Worm (Caenorhabditis elegans) whole organism, early embryonic: ENCODE data around the gene ZC395.4.

Source experiments
- B0310.2 ChIP-seq: sonication (generic microtip); optimal IDR thresholded peaks from 2 replicates; lab custom pipeline; 2016; ENCODE audit warnings: mild to moderate bottlenecking, missing genetic modification characterization, missing compliant biosample characterization
- aly-1 ChIP-seq: sonication (generic microtip); optimal IDR thresholded peaks from 2 replicates; lab custom pipeline; 2016; ENCODE audit warnings: missing genetic modification characterization, missing compliant biosample characterization
- ama-1 ChIP-seq: fragments of 150-350 bp; optimal IDR thresholded peaks from 2 replicates; lab custom pipeline; 2014
- ceh-36 ChIP-seq: sonication (generic microtip); optimal IDR thresholded peaks from 2 replicates; lab custom pipeline; 2016; ENCODE audit warnings: missing genetic modification characterization, inconsistent platforms, missing compliant biosample characterization
- flt-1 ChIP-seq: fragments of 200-800 bp; sonication (Bioruptor generic); IDR thresholded peaks from 2 replicates; pipeline ENCODE4 v1.3.6; 2022; ENCODE audit warnings: missing genetic modification characterization, missing compliant biosample characterization
- hmbx-1 ChIP-seq: sonication (generic microtip); optimal IDR thresholded peaks from 2 replicates; lab custom pipeline; 2016; ENCODE audit warnings: mild to moderate bottlenecking, missing genetic modification characterization, missing compliant biosample characterization
- hmg-4 ChIP-seq: fragments of 200-800 bp; sonication (Bioruptor generic); optimal IDR thresholded peaks from 2 replicates; lab custom pipeline; 2018; ENCODE audit warnings: mild to moderate bottlenecking, missing genetic modification characterization, missing compliant biosample characterization
- hnd-1 ChIP-seq: sonication (generic microtip); optimal IDR thresholded peaks from 2 replicates; lab custom pipeline; 2016; ENCODE audit warnings: missing genetic modification characterization, missing compliant biosample characterization
- pes-1 ChIP-seq: fragments of 200-800 bp; sonication (Bioruptor generic); IDR thresholded peaks from 2 replicates; pipeline ENCODE4 v1.3.6; 2022; ENCODE audit warnings: missing genetic modification reagents, missing genetic modification characterization, missing compliant biosample characterization
- scrt-1 ChIP-seq: fragments of 200-800 bp; sonication (Bioruptor generic); IDR thresholded peaks from 2 replicates; pipeline ENCODE4 v1.3.6; 2022; ENCODE audit warnings: missing genetic modification characterization, missing compliant biosample characterization
- sea-1 ChIP-seq: fragments of 200-800 bp; sonication (Bioruptor generic); conservative IDR thresholded peaks from 2 replicates; pipeline ENCODE4 v1.3.6; 2022; ENCODE audit warnings: missing genetic modification characterization, missing compliant biosample characterization
- tra-4 ChIP-seq: sonication (generic microtip); optimal IDR thresholded peaks from 2 replicates; lab custom pipeline; 2017; ENCODE audit warnings: missing genetic modification characterization, missing compliant biosample characterization

ce11 chrIII:5254108-5254507 lies 15.8 kb upstream of the ZC395.4 start, which contains the start of the genes sumv-1 and gop-1:
- no peak for TF ChIP-seq ama-1 (lab: Kevin White, UChicago)
- TF ChIP-seq flt-1, result no peak
- TF ChIP-seq aly-1, result no peak
- no peak for TF ChIP-seq ceh-36 (tag; lab: Kevin White, UChicago)
- TF ChIP-seq scrt-1 (GFP tag; lab: Robert Waterston, UW), result no peak
- no peak for TF ChIP-seq tra-4
- TF ChIP-seq hmg-4 (GFP tag; lab: Kevin White, UChicago), result no peak
- no peak for TF ChIP-seq B0310.2 (tag; lab: Kevin White, UChicago)
- TF ChIP-seq sea-1, result no peak
- TF ChIP-seq hnd-1 (tag; lab: Kevin White, UChicago), result no peak
- TF ChIP-seq pes-1 (GFP tag; lab: Robert Waterston, UW), result no peak
- TF ChIP-seq hmbx-1 (tag; lab: Kevin White, UChicago), result no peak
